Worm (Caenorhabditis elegans) whole organism, L4/young adult: ENCODE measurements around the gene ZK930.2.

ENCODE experiments used
- dao-5 ChIP-seq: sonication (generic microtip); optimal IDR thresholded peaks from 2 replicates; lab custom pipeline; 2016; ENCODE audit warnings: missing genotype, missing genetic modification characterization, moderate library complexity, missing compliant biosample characterization
- him-1 ChIP-seq: sonication (generic microtip); optimal IDR thresholded peaks from 2 replicates; lab custom pipeline; 2016; ENCODE audit warnings: missing genotype, missing genetic modification reagents, missing genetic modification characterization, missing compliant biosample characterization

- TF ChIP-seq him-1 (tag; lab: Kevin White, UChicago) (no peak), dao-5 (no peak)
These were observed 50.9 kb downstream of the ZK930.2 start, which contains the start of gene T27D12.1 for ce11 chrII:11842317-11842716.
